Fruit fly (Drosophila melanogaster) whole organism, pupa: ENCODE measurements around the gene CG41099.

Source experiments
- CG10348 ChIP-seq: fragments of 200-800 bp; sonication (Bioruptor generic); IDR thresholded peaks from 2 replicates; pipeline ENCODE4 v1.3.6; 2022; ENCODE audit warnings: missing biosample characterization, missing genetic modification characterization
- CG12605 ChIP-seq: fragments of 200-800 bp; sonication (Bioruptor generic); IDR thresholded peaks from 2 replicates; pipeline ENCODE4 v1.3.6; 2022; ENCODE audit warnings: missing biosample characterization, missing genetic modification characterization
- CG13204 ChIP-seq: fragments of 200-800 bp; sonication (Bioruptor generic); optimal IDR thresholded peaks from 2 replicates; lab custom pipeline; 2018; ENCODE audit warnings: missing biosample characterization, mild to moderate bottlenecking, missing genetic modification characterization, moderate library complexity
- CG17806 ChIP-seq: fragments of 200-800 bp; sonication (Bioruptor generic); optimal IDR thresholded peaks from 2 replicates; lab custom pipeline; 2018; ENCODE audit warnings: missing biosample characterization, mild to moderate bottlenecking, missing genetic modification characterization, moderate library complexity
- CG32121 ChIP-seq: fragments of 200-800 bp; sonication (Bioruptor generic); IDR thresholded peaks from 2 replicates; pipeline ENCODE4 v1.3.6; 2022; ENCODE audit warnings: missing biosample characterization, missing genetic modification characterization
- CG34367 ChIP-seq: fragments of 200-800 bp; sonication (Bioruptor generic); optimal IDR thresholded peaks from 2 replicates; lab custom pipeline; 2018; ENCODE audit warnings: missing biosample characterization, mild to moderate bottlenecking, missing genetic modification characterization
- CG8301 ChIP-seq: fragments of 200-800 bp; sonication (Bioruptor generic); optimal IDR thresholded peaks from 2 replicates; lab custom pipeline; 2018; ENCODE audit warnings: missing biosample characterization, mild to moderate bottlenecking, missing genetic modification characterization
- CG9948 ChIP-seq: fragments of 200-800 bp; sonication (Bioruptor generic); optimal IDR thresholded peaks from 2 replicates; lab custom pipeline; 2018; ENCODE audit warnings: missing biosample characterization, mild to moderate bottlenecking, missing genetic modification characterization, moderate library complexity
- D1 ChIP-seq: fragments of 200-800 bp; sonication (Bioruptor generic); optimal IDR thresholded peaks from 2 replicates; lab custom pipeline; 2018; ENCODE audit warnings: missing biosample characterization, mild to moderate bottlenecking, missing genetic modification characterization, moderate library complexity
- EcR ChIP-seq: fragments of 200-800 bp; sonication (Bioruptor generic); optimal IDR thresholded peaks from 3 replicates; lab custom pipeline; 2019; ENCODE audit warnings: missing biosample characterization, missing genetic modification characterization, mild to moderate bottlenecking, moderate library complexity, missing genetic modification reagents
- Ets98B ChIP-seq: fragments of 200-800 bp; sonication (Bioruptor generic); IDR thresholded peaks from 2 replicates; pipeline ENCODE4 v1.3.6; 2022; ENCODE audit warnings: missing biosample characterization, missing genetic modification characterization
- Pif1A ChIP-seq: fragments of 200-800 bp; sonication (Bioruptor generic); optimal IDR thresholded peaks from 3 replicates; lab custom pipeline; 2016; ENCODE audit warnings: missing biosample characterization, missing genetic modification characterization
- Snoo ChIP-seq: fragments of 200-800 bp; sonication (Bioruptor generic); optimal IDR thresholded peaks from 3 replicates; lab custom pipeline; 2017; ENCODE audit warnings: missing biosample characterization, mild to moderate bottlenecking, missing genetic modification characterization, inconsistent platforms
- fd96Ca ChIP-seq: fragments of 200-800 bp; sonication (Bioruptor generic); IDR thresholded peaks from 3 replicates; pipeline ENCODE4 v1.3.6; 2022; ENCODE audit warnings: missing biosample characterization, missing genetic modification characterization

- TF ChIP-seq CG12605 (GFP tag; lab: Robert Waterston, UW) (no peak), Snoo (no peak), CG13204 (GFP tag; lab: Kevin White, UChicago) (no peak), CG9948 (tag; lab: Kevin White, UChicago) (no peak), Pif1A (GFP tag; lab: Kevin White, UChicago) (no peak), fd96Ca (GFP tag; lab: Robert Waterston, UW) (no peak), EcR (GFP tag; lab: Kevin White, UChicago) (no peak), D1 (no peak), CG32121 (GFP tag; lab: Robert Waterston, UW) (no peak), CG10348 (GFP tag; lab: Robert Waterston, UW) (no peak), CG8301 (tag; lab: Kevin White, UChicago) (no peak), CG34367 (tag; lab: Kevin White, UChicago) (no peak), CG17806 (no peak), Ets98B (GFP tag; lab: Robert Waterston, UW) (no peak)
Observed at dm6 chr3R:3846482-3847046, at the start of gene CG41099.
